Worm (Caenorhabditis elegans): ENCODE results near the gene cht-1.

The cht-1 gene

ce11 chrX:3350306-3350705 is 49.5 kb downstream of the cht-1 start, which contains the start of gene nspg-4:
TSS of gene nspg-4 (minus strand) at chrX:3350406.
- no peak for TF ChIP-seq pax-1 (tag; optimal IDR thresholded peaks at IDR 0.05)
- TF ChIP-seq pha-2 (tag; optimal IDR thresholded peaks at IDR 0.05), result no peak
- no peak for TF ChIP-seq sox-2 (GFP tag; IDR thresholded peaks at IDR 0.05)
- TF ChIP-seq ahr-1 (tag; optimal IDR thresholded peaks at IDR 0.05), result no peak
- no peak for TF ChIP-seq eyg-1 (tag; optimal IDR thresholded peaks at IDR 0.05)
- no peak for TF ChIP-seq K02D7.2 (tag; optimal IDR thresholded peaks at IDR 0.05)

DNA sequence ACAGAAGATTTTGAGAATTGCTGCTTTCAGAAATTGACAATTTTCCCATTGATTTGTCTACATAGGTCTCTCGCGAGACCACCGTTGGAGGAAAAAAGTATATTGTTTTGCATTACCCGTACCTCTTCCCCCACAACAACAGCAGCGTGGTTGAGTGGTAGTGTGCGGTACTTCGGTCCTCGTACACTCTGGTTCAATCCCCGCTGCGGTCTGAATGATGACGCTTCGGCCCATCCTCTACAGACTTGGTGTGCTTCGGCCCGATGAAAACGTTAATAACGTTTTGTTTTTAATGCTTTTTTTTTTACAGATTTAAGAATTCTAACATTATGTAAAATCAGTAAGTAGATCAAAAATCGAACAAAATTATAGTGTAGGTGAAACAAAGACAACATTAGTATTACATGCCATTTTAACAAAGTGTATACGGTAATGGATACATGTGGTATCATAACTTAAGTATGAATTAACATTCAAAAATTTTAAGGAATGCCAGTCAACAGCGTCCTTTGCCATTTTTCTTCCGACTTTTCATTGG is 51.8 kb downstream of the cht-1 start, which contains the start of gene ZK816.3:
TSS of gene ZK816.3 (plus strand) at position 488 of the 538 bp plus-strand sequence.
- TF ChIP-seq nhr-232 (tag; optimal IDR thresholded peaks at IDR 0.05), result peak; percentile 74
- TF ChIP-seq ceh-24 (tag; optimal IDR thresholded peaks at IDR 0.05), result no peak
- TF ChIP-seq hlh-15 (tag; optimal IDR thresholded peaks at IDR 0.05), result peak; percentile 29
- no peak for TF ChIP-seq ref-2 (tag; optimal IDR thresholded peaks at IDR 0.05)
- peak; percentile 60 for TF ChIP-seq ceh-34 (tag; optimal IDR thresholded peaks at IDR 0.05)
- TF ChIP-seq nfya-1 (tag; optimal IDR thresholded peaks at IDR 0.05), result peak; percentile 22
- no peak for TF ChIP-seq ets-4 (tag; optimal IDR thresholded peaks at IDR 0.05)
- TF ChIP-seq ceh-6 (GFP tag; optimal IDR thresholded peaks at IDR 0.05), result peak; percentile 75
- TF ChIP-seq dve-1 (tag; optimal IDR thresholded peaks at IDR 0.05), result peak; percentile 15
- peak; percentile 32 for TF ChIP-seq madf-2 (tag; optimal IDR thresholded peaks at IDR 0.05)
- no peak for TF ChIP-seq zip-5 (tag; optimal IDR thresholded peaks at IDR 0.05)
- TF ChIP-seq sox-2 (GFP tag; IDR thresholded peaks at IDR 0.05), result peak; percentile 77
- TF ChIP-seq elt-2 (tag; optimal IDR thresholded peaks at IDR 0.05), result peak; percentile 78
- TF ChIP-seq ceh-45 (GFP tag; IDR thresholded peaks at IDR 0.05), result no peak
- peak; percentile 30 for TF ChIP-seq eyg-1 (tag; optimal IDR thresholded peaks at IDR 0.05)
- no peak for TF ChIP-seq odd-2 (tag; optimal IDR thresholded peaks at IDR 0.05)
- peak; percentile 23 for TF ChIP-seq hlh-8 (tag; optimal IDR thresholded peaks at IDR 0.05)
- peak; percentile 60 for TF ChIP-seq che-1 (tag; optimal IDR thresholded peaks at IDR 0.05)
- TF ChIP-seq Y22D7AL.16 (tag; optimal IDR thresholded peaks at IDR 0.05), result peak; percentile 37
- no peak for TF ChIP-seq unc-55 (GFP tag; optimal IDR thresholded peaks at IDR 0.05)
- no peak for TF ChIP-seq K02D7.2 (tag; optimal IDR thresholded peaks at IDR 0.05)
- TF ChIP-seq hlh-6 (tag; optimal IDR thresholded peaks at IDR 0.05), result peak; percentile 79
- no peak for TF ChIP-seq pag-3 (tag; optimal IDR thresholded peaks at IDR 0.05; ENCODE audit: borderline replicate concordance)
- no peak for TF ChIP-seq lim-6 (tag; optimal IDR thresholded peaks at IDR 0.05)
- no peak for TF ChIP-seq hlh-30 (tag; optimal IDR thresholded peaks at IDR 0.05; ENCODE audit: insufficient read depth)
- TF ChIP-seq sdc-2 (tag; optimal IDR thresholded peaks at IDR 0.05), result peak; percentile 63
- TF ChIP-seq pax-1 (tag; optimal IDR thresholded peaks at IDR 0.05), result no peak
- TF ChIP-seq ceh-19 (GFP tag; optimal IDR thresholded peaks at IDR 0.05), result peak; percentile 36
- TF ChIP-seq pha-4 (tag; optimal IDR thresholded peaks at IDR 0.05), result no peak
- TF ChIP-seq dmd-4 (tag; optimal IDR thresholded peaks at IDR 0.05; ENCODE audit: borderline replicate concordance), result no peak
- peak; percentile 50 for TF ChIP-seq pha-2 (tag; optimal IDR thresholded peaks at IDR 0.05)
- peak; percentile 31 for TF ChIP-seq unc-86 (tag; optimal IDR thresholded peaks at IDR 0.05)
- no peak for TF ChIP-seq hlh-13 (GFP tag; optimal IDR thresholded peaks at IDR 0.05)
- TF ChIP-seq pqm-1 (tag; optimal IDR thresholded peaks at IDR 0.05), result no peak
- no peak for TF ChIP-seq F13H6.1 (tag; optimal IDR thresholded peaks at IDR 0.05)
- TF ChIP-seq ceh-14 (tag; optimal IDR thresholded peaks at IDR 0.05), result peak; percentile 4
- no peak for TF ChIP-seq ahr-1 (tag; optimal IDR thresholded peaks at IDR 0.05)
- TF ChIP-seq ceh-9 (tag; optimal IDR thresholded peaks at IDR 0.05), result no peak
- no peak for TF ChIP-seq elt-4 (tag; optimal IDR thresholded peaks at IDR 0.05)
- TF ChIP-seq C08G9.2 (tag; optimal IDR thresholded peaks at IDR 0.05), result peak; percentile 43
- TF ChIP-seq ttx-3 (tag; optimal IDR thresholded peaks at IDR 0.05), result peak; percentile 32
- no peak for TF ChIP-seq mec-3 (tag; optimal IDR thresholded peaks at IDR 0.05; ENCODE audit: borderline replicate concordance)
- TF ChIP-seq ceh-18 (tag; optimal IDR thresholded peaks at IDR 0.05), result no peak
- no peak for TF ChIP-seq fkh-10 (GFP tag; optimal IDR thresholded peaks at IDR 0.05)
- TF ChIP-seq ceh-31 (tag; optimal IDR thresholded peaks at IDR 0.05), result peak; percentile 36
- no peak for TF ChIP-seq syd-9 (tag; optimal IDR thresholded peaks at IDR 0.05)
- TF ChIP-seq fkh-6 (tag; optimal IDR thresholded peaks at IDR 0.05), result peak; percentile 69
- TF ChIP-seq ceh-48 (tag; optimal IDR thresholded peaks at IDR 0.05), result no peak
- peak; percentile 35 for TF ChIP-seq C38D4.7 (GFP tag; optimal IDR thresholded peaks at IDR 0.05)
- TF ChIP-seq gmeb-2 (tag; optimal IDR thresholded peaks at IDR 0.05), result peak; percentile 29
